Fruit fly (Drosophila melanogaster) whole organism, pupa: ENCODE results near the gene CG5910.

Experiments used
- CG17806 ChIP-seq: fragments of 200-800 bp; sonication (Bioruptor generic); optimal IDR thresholded peaks from 2 replicates; lab custom pipeline; 2018; ENCODE audit warnings: missing biosample characterization, mild to moderate bottlenecking, missing genetic modification characterization, moderate library complexity
- CG4496 ChIP-seq: fragments of 200-800 bp; sonication (Bioruptor generic); IDR thresholded peaks from 3 replicates; pipeline ENCODE4 v1.3.6; 2022; ENCODE audit warnings: missing biosample characterization, missing genetic modification characterization
- CG8301 ChIP-seq: fragments of 200-800 bp; sonication (Bioruptor generic); optimal IDR thresholded peaks from 2 replicates; lab custom pipeline; 2018; ENCODE audit warnings: missing biosample characterization, mild to moderate bottlenecking, missing genetic modification characterization
- CG9948 ChIP-seq: fragments of 200-800 bp; sonication (Bioruptor generic); optimal IDR thresholded peaks from 2 replicates; lab custom pipeline; 2018; ENCODE audit warnings: missing biosample characterization, mild to moderate bottlenecking, missing genetic modification characterization, moderate library complexity
- EcR ChIP-seq: fragments of 200-800 bp; sonication (Bioruptor generic); optimal IDR thresholded peaks from 3 replicates; lab custom pipeline; 2019; ENCODE audit warnings: missing biosample characterization, missing genetic modification characterization, mild to moderate bottlenecking, moderate library complexity, missing genetic modification reagents
- Ets98B ChIP-seq: fragments of 200-800 bp; sonication (Bioruptor generic); IDR thresholded peaks from 2 replicates; pipeline ENCODE4 v1.3.6; 2022; ENCODE audit warnings: missing biosample characterization, missing genetic modification characterization
- Snoo ChIP-seq: fragments of 200-800 bp; sonication (Bioruptor generic); optimal IDR thresholded peaks from 3 replicates; lab custom pipeline; 2017; ENCODE audit warnings: missing biosample characterization, mild to moderate bottlenecking, missing genetic modification characterization, inconsistent platforms
- gl ChIP-seq: fragments of 200-800 bp; sonication (Bioruptor generic); optimal IDR thresholded peaks from 2 replicates; lab custom pipeline; 2018; ENCODE audit warnings: missing biosample characterization, mild to moderate bottlenecking, missing genetic modification characterization

- TF ChIP-seq gl (tag; lab: Kevin White, UChicago) = no peak
- TF ChIP-seq CG4496 (GFP tag; lab: Robert Waterston, UW) = no peak
- TF ChIP-seq CG9948 (tag; lab: Kevin White, UChicago) = no peak
- TF ChIP-seq Snoo (tag; lab: Kevin White, UChicago) = no peak
- no peak for TF ChIP-seq CG8301 (tag; lab: Kevin White, UChicago)
- TF ChIP-seq EcR = no peak
- TF ChIP-seq Ets98B = no peak
- no peak for TF ChIP-seq CG17806 (tag; lab: Kevin White, UChicago)
Observed at dm6 chr3L:20431619-20432018, 10.6 kb upstream of the CG5910 start.
